Fruit fly (Drosophila melanogaster): ENCODE results near the gene dgt1.

DNA sequence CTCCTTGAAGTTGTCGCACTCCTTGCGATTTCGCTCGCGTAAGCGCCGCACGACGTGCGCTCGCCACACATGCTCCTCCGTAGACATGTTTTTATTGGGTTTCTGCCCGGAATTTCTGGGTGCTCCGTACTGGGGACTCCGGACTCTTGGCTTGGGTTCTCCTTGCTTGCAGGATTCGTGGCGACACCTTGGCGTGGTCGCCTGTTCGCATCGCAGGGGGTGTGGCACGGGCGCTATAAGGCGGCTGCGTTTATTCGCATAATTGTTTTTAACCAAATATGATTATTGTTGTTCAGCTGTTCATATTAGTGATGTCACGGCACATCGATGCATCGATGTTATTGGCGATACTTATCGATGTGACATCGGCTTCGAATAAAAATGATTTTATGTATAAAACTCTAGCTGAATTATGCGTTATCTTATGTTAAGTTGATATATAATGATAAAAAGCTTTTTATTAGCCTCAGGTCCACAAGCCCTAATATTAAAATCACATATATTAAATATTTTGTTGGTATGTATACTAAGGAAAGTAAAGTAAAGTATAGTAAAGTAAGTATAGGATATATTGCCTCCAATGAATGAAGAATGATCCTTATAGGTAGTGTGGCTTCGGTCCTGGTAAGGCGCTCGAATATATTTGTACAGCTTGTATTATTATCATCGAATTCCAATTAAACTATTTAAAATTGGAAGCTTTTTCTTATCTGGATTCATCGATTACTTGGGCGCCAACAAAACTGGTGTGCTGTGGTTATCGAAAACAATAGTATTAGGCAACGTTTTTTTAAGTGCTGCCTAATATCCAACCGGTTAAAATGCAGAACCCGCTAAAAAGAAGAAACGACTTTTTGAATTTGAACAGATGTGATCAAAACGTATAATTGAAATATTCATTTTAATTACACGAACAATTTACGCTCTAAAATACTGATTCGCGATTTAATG, 22.3 kb downstream of the dgt1 start, which contains the start of gene Atg16:
- TF ChIP-seq Sp1 (GFP tag; optimal IDR thresholded peaks at IDR 0.05) (no peak), CrebA (GFP tag; optimal IDR thresholded peaks at IDR 0.05; ENCODE audit: borderline replicate concordance) (no peak), Dfd (GFP tag; optimal IDR thresholded peaks at IDR 0.05) (no peak), rgr (GFP tag; optimal IDR thresholded peaks at IDR 0.05) (peak; percentile 11), OdsH (GFP tag; optimal IDR thresholded peaks at IDR 0.05) (no peak)
